Comparison of ENCODE assay signal across 4 worm cellular contexts in the genomic region with DNA sequence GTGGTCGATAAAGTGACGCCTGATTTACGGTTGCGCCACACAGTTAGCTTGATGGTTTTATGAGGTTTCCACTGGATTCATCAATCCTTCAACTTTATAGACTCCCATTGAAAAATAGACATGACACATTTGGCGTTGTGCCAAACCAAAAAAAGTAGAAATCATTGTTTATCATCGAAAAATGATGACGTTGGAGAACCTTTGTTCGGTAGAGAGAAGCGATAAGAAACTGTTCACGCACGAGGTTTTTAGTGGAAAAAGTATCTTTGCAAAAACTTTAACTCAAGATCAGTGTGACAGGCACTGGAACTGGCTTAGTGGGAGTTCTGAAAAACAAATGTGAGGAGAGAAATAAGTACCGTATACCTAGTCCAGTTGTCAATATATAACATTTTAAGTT.
TF ChIP-seq lines count a peak whose summit lies in the region.

No protein-coding gene starts in this region.

TF ChIP-seq in whole organism, L2 larva, 48 proteins besides CTCF, POLR2A, EP300 and RAD21:
- TF ChIP-seq skn-1 (tag; optimal IDR thresholded peaks at IDR 0.05; lab: Kevin White, UChicago) (peak; percentile 24), fos-1 (tag; optimal IDR thresholded peaks at IDR 0.05; lab: Kevin White, UChicago) (peak; percentile 26), F13H6.1 (tag; optimal IDR thresholded peaks at IDR 0.05; lab: Kevin White, UChicago) (no peak), Y55F3AM.14 (GFP tag; optimal IDR thresholded peaks at IDR 0.05; lab: Kevin White, UChicago) (no peak), nhr-6 (tag; optimal IDR thresholded peaks at IDR 0.05; lab: Kevin White, UChicago) (no peak), nhr-10 (tag; optimal IDR thresholded peaks at IDR 0.05; lab: Kevin White, UChicago) (no peak), lin-11 (tag; optimal IDR thresholded peaks at IDR 0.05; lab: Kevin White, UChicago) (no peak), R02D3.7 (tag; optimal IDR thresholded peaks at IDR 0.05; lab: Kevin White, UChicago) (no peak)

TF ChIP-seq in whole organism, L3 larva, 47 proteins besides CTCF, POLR2A, EP300 and RAD21:
- TF ChIP-seq elt-2 (tag; optimal IDR thresholded peaks at IDR 0.05; lab: Kevin White, UChicago) (peak; percentile 74), skn-1 (tag; optimal IDR thresholded peaks at IDR 0.05; lab: Kevin White, UChicago) (peak; percentile 43), snpc-4 (tag; optimal IDR thresholded peaks at IDR 0.05; lab: Kevin White, UChicago) (no peak), pha-4 (tag; optimal IDR thresholded peaks at IDR 0.05; lab: Kevin White, UChicago) (no peak), pqm-1 (tag; optimal IDR thresholded peaks at IDR 0.05; lab: Kevin White, UChicago) (peak; percentile 33)

TF ChIP-seq in whole organism, L4 larva, 104 proteins besides CTCF, POLR2A, EP300 and RAD21 (continues in another document):
- TF ChIP-seq daf-16 (GFP tag; optimal IDR thresholded peaks at IDR 0.05; lab: Kevin White, UChicago) = no peak
- peak; percentile 26 for TF ChIP-seq daf-16 (tag; optimal IDR thresholded peaks at IDR 0.05; lab: Kevin White, UChicago)
- no peak for TF ChIP-seq spr-3 (GFP tag; optimal IDR thresholded peaks at IDR 0.05; lab: Kevin White, UChicago)
- TF ChIP-seq lsy-2 (tag; optimal IDR thresholded peaks at IDR 0.05; lab: Kevin White, UChicago) = no peak
- TF ChIP-seq pha-4 (GFP tag; IDR thresholded peaks at IDR 0.05; lab: Robert Waterston, UW) = no peak
- TF ChIP-seq pha-4 (tag; optimal IDR thresholded peaks at IDR 0.05; lab: Kevin White, UChicago) = no peak
- TF ChIP-seq D1046.2 (GFP tag; IDR thresholded peaks at IDR 0.05; lab: Robert Waterston, UW) = no peak
- TF ChIP-seq F37D6.2 (tag; optimal IDR thresholded peaks at IDR 0.05; lab: Kevin White, UChicago) = no peak
- no peak for TF ChIP-seq daf-8 (GFP tag; IDR thresholded peaks at IDR 0.05; lab: Robert Waterston, UW)
- TF ChIP-seq nhr-48 (tag; optimal IDR thresholded peaks at IDR 0.05; lab: Kevin White, UChicago) = no peak
- TF ChIP-seq unc-130 (GFP tag; optimal IDR thresholded peaks at IDR 0.05; lab: Kevin White, UChicago) = no peak
- no peak for TF ChIP-seq ceh-32 (tag; optimal IDR thresholded peaks at IDR 0.05; lab: Kevin White, UChicago; ENCODE audit: poor library complexity)
- no peak for TF ChIP-seq snpc-1.2 (GFP tag; IDR thresholded peaks at IDR 0.05; lab: Robert Waterston, UW)
- no peak for TF ChIP-seq snpc-4 (tag; optimal IDR thresholded peaks at IDR 0.05; lab: Kevin White, UChicago)
- no peak for TF ChIP-seq nhr-237 (tag; optimal IDR thresholded peaks at IDR 0.05; lab: Kevin White, UChicago)
- no peak for TF ChIP-seq F10B5.3 (tag; optimal IDR thresholded peaks at IDR 0.05; lab: Kevin White, UChicago)
- no peak for TF ChIP-seq gei-8 (GFP tag; optimal IDR thresholded peaks at IDR 0.05; lab: Kevin White, UChicago)
- no peak for TF ChIP-seq F26F4.8 (GFP tag; conservative IDR thresholded peaks at IDR 0.05; lab: Robert Waterston, UW)
- no peak for TF ChIP-seq ceh-62 (tag; optimal IDR thresholded peaks at IDR 0.05; lab: Kevin White, UChicago)
- TF ChIP-seq dve-1 (tag; optimal IDR thresholded peaks at IDR 0.05; lab: Kevin White, UChicago; ENCODE audit: insufficient read depth) = peak; percentile 7
- no peak for TF ChIP-seq T26A8.4 (GFP tag; IDR thresholded peaks at IDR 0.05; lab: Robert Waterston, UW)
- TF ChIP-seq attf-4 (tag; optimal IDR thresholded peaks at IDR 0.05; lab: Kevin White, UChicago) = no peak
- TF ChIP-seq zfp-3 (GFP tag; conservative IDR thresholded peaks at IDR 0.05; lab: Robert Waterston, UW) = no peak
- no peak for TF ChIP-seq sdz-12 (GFP tag; optimal IDR thresholded peaks at IDR 0.05; lab: Kevin White, UChicago)
- no peak for TF ChIP-seq ceh-44 (GFP tag; IDR thresholded peaks at IDR 0.05; lab: Robert Waterston, UW)
- TF ChIP-seq ztf-7 (tag; optimal IDR thresholded peaks at IDR 0.05; lab: Kevin White, UChicago) = no peak
- no peak for TF ChIP-seq R02D3.7 (tag; optimal IDR thresholded peaks at IDR 0.05; lab: Kevin White, UChicago)
- no peak for TF ChIP-seq lin-39 (tag; optimal IDR thresholded peaks at IDR 0.05; lab: Kevin White, UChicago)
- no peak for TF ChIP-seq madf-9 (GFP tag; conservative IDR thresholded peaks at IDR 0.05; lab: Robert Waterston, UW)
- peak; percentile 37 for TF ChIP-seq hlh-11 (tag; optimal IDR thresholded peaks at IDR 0.05; lab: Kevin White, UChicago)
- TF ChIP-seq ZK546.5 (tag; optimal IDR thresholded peaks at IDR 0.05; lab: Kevin White, UChicago) = no peak
- TF ChIP-seq dmd-8 (GFP tag; IDR thresholded peaks at IDR 0.05; lab: Robert Waterston, UW) = no peak
- TF ChIP-seq mep-1 (tag; optimal IDR thresholded peaks at IDR 0.05; lab: Kevin White, UChicago) = no peak
- no peak for TF ChIP-seq nhr-42 (GFP tag; IDR thresholded peaks at IDR 0.05; lab: Robert Waterston, UW)
- peak; percentile 46 for TF ChIP-seq hlh-30 (tag; optimal IDR thresholded peaks at IDR 0.05; lab: Kevin White, UChicago; ENCODE audit: insufficient read depth)
- no peak for TF ChIP-seq vab-7 (GFP tag; IDR thresholded peaks at IDR 0.05; lab: Robert Waterston, UW)
- no peak for TF ChIP-seq zip-2 (tag; optimal IDR thresholded peaks at IDR 0.05; lab: Kevin White, UChicago)
- peak; percentile 55 for TF ChIP-seq dmd-6 (GFP tag; IDR thresholded peaks at IDR 0.05; lab: Robert Waterston, UW)
- TF ChIP-seq pqm-1 (tag; optimal IDR thresholded peaks at IDR 0.05; lab: Kevin White, UChicago) = peak; percentile 31
- TF ChIP-seq dmd-9 (GFP tag; IDR thresholded peaks at IDR 0.05; lab: Robert Waterston, UW) = no peak

TF ChIP-seq in whole organism, young adult, 124 proteins besides CTCF, POLR2A, EP300 and RAD21:
- TF ChIP-seq nhr-80 (tag; optimal IDR thresholded peaks at IDR 0.05; lab: Kevin White, UChicago) (peak; percentile 34), xnd-1 (tag; optimal IDR thresholded peaks at IDR 0.05; lab: Kevin White, UChicago) (no peak)
TF ChIP-seq in whole organism, young adult: peak in this region for 1.
